Worm (Caenorhabditis elegans) whole organism, L1 larva: Measurements from ENCODE around the gene C47E8.3.

Source experiments
- elt-2 ChIP-seq: sonication (generic microtip); optimal IDR thresholded peaks from 2 replicates; lab custom pipeline; 2016; ENCODE audit warnings: missing genetic modification characterization, mild to moderate bottlenecking, inconsistent platforms, missing compliant biosample characterization, missing genetic modification reagents
- fkh-10 ChIP-seq: sonication (generic microtip); optimal IDR thresholded peaks from 2 replicates; lab custom pipeline; 2017; ENCODE audit warnings: missing biosample characterization, missing genetic modification reagents, missing genetic modification characterization
- lin-15B ChIP-seq: fragments of 150-350 bp; sonication (generic microtip); optimal IDR thresholded peaks from 3 replicates; lab custom pipeline; 2014; ENCODE audit warnings: missing biosample characterization, missing genetic modification characterization
- pqm-1 ChIP-seq: sonication (generic microtip); optimal IDR thresholded peaks from 3 replicates; lab custom pipeline; 2017; ENCODE audit warnings: missing biosample characterization, missing genetic modification characterization
- sptf-1 ChIP-seq: fragments of 150-350 bp; optimal IDR thresholded peaks from 2 replicates; lab custom pipeline; 2014; ENCODE audit warnings: missing biosample characterization, missing genetic modification characterization

DNA sequence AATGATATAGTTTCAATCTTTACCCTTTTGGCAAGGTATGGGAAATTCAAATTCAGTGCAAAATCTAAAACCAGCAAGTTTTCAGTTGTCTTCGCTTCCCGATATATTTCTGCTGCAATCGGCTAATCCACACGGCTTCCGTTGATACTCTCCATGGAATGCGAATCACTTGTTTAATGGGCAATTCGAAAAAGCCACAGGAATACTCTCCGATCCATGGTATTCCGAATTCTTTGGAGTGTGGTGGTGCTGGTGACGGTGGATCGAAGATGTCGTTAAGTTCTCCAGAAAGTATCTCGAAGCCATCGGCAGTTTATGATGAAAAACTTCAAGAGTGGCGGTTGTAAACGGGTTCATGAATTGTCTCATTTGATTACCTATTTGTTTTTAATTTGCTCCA, 3.2 kb downstream of the C47E8.3 start:
- no peak for TF ChIP-seq pqm-1 (tag; lab: Kevin White, UChicago)
- no peak for TF ChIP-seq elt-2 (tag; lab: Kevin White, UChicago)
- no peak for TF ChIP-seq lin-15B (tag; lab: Kevin White, UChicago)
- no peak for TF ChIP-seq fkh-10 (GFP tag; lab: Kevin White, UChicago)
- TF ChIP-seq sptf-1 (tag; lab: Kevin White, UChicago) = no peak
